Fruit fly (Drosophila melanogaster): Measurements from ENCODE around the gene Sil1.

Gene Sil1

dm6 chr3R:25209207-25209606 lies 26.1 kb downstream of the Sil1 start:
- TF ChIP-seq CTCF (optimal IDR thresholded peaks at IDR 0.05) (no peak), CG8478 (optimal IDR thresholded peaks at IDR 0.05) (no peak)

DNA sequence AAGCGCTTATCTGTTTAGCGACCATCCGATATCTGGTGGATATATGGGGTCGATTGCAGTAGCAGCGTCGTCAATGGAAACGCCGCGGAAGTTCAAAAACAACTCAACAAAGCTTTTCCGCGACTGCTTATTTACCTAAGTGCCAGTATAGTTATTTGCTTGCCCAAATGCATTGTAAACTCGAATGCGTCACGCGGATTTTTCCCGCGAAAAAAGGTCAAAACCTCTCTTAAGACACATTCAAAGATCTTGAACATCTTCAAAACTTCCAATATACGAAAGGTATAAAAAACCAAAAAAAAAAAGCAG lies 26.6 kb downstream of the Sil1 start:
- TF ChIP-seq CTCF (optimal IDR thresholded peaks at IDR 0.05): no peak
- no peak for TF ChIP-seq CG8478 (optimal IDR thresholded peaks at IDR 0.05)

dm6 chr3R:25208042-25208766 lies 27.1 kb downstream of the Sil1 start, which contains the start of gene Cad96Ca:
TSS of gene Cad96Ca (minus strand) at chr3R:25208283.
- no peak for TF ChIP-seq CG8478 (optimal IDR thresholded peaks at IDR 0.05)
- TF ChIP-seq CTCF (optimal IDR thresholded peaks at IDR 0.05): no peak

- TF ChIP-seq CTCF (optimal IDR thresholded peaks at IDR 0.05) (no peak), CG8478 (optimal IDR thresholded peaks at IDR 0.05) (no peak)
Measured at dm6 chr3R:25207405-25208003, 27.8 kb downstream of the Sil1 start.

- TF ChIP-seq CG8478 (optimal IDR thresholded peaks at IDR 0.05) (no peak), CTCF (optimal IDR thresholded peaks at IDR 0.05) (no peak)
Measured at dm6 chr3R:25205413-25205977, 29.8 kb downstream of the Sil1 start.

- no peak for TF ChIP-seq CG8478 (optimal IDR thresholded peaks at IDR 0.05)
- no peak for TF ChIP-seq CTCF (optimal IDR thresholded peaks at IDR 0.05)
Measured at dm6 chr3R:25199321-25199868, 35.9 kb downstream of the Sil1 start, which contains the start of gene CG13654. TSS of gene CG13654 (plus strand) at chr3R:25199818.

- peak in 1 of 2 experiments; percentile 13 for TF ChIP-seq CTCF (optimal IDR thresholded peaks at IDR 0.05)
- no peak for TF ChIP-seq CG8478 (optimal IDR thresholded peaks at IDR 0.05)
Measured at dm6 chr3R:25194723-25195577, 40.4 kb downstream of the Sil1 start, which contains the start of gene CG13653. TSS of gene CG13653 (plus strand) at chr3R:25195527.

dm6 chr3R:25193726-25194204 lies 41.6 kb downstream of the Sil1 start, which contains the start of gene lobo:
TSS of gene lobo (minus strand) at chr3R:25193776.
- TF ChIP-seq CTCF (optimal IDR thresholded peaks at IDR 0.05): peak; percentile 77 to 83
- no peak for TF ChIP-seq CG8478 (optimal IDR thresholded peaks at IDR 0.05)

dm6 chr3R:25188990-25189389 lies 46.3 kb downstream of the Sil1 start:
- TF ChIP-seq CTCF (optimal IDR thresholded peaks at IDR 0.05) (no peak), CG8478 (optimal IDR thresholded peaks at IDR 0.05) (no peak)

- TF ChIP-seq CG8478 (optimal IDR thresholded peaks at IDR 0.05) (no peak), CTCF (optimal IDR thresholded peaks at IDR 0.05) (no peak)
Measured at dm6 chr3R:25184540-25184939, 50.8 kb downstream of the Sil1 start.
